Fruit fly (Drosophila melanogaster) whole organism, embryonic: ENCODE data around the gene Nopp140.
A peak's percentile ranks its signal among the peaks of the same experiment; 100 is the strongest.

Source experiments
- CG1024 ChIP-seq: fragments of 200-800 bp; sonication (Bioruptor generic); IDR thresholded peaks from 2 replicates; pipeline ENCODE4 v1.3.6; 2022; ENCODE audit warnings: missing biosample characterization, missing genetic modification characterization
- CG10654 ChIP-seq: fragments of 200-800 bp; sonication (Bioruptor generic); optimal IDR thresholded peaks from 2 replicates; lab custom pipeline; 2016; ENCODE audit warnings: missing biosample characterization, missing genetic modification characterization
- CG11504 ChIP-seq: fragments of 200-800 bp; sonication (Bioruptor generic); optimal IDR thresholded peaks from 3 replicates; lab custom pipeline; 2019; ENCODE audit warnings: missing biosample characterization, mild to moderate bottlenecking, missing genetic modification characterization, moderate library complexity
- CG12104 ChIP-seq: fragments of 200-800 bp; sonication (Bioruptor generic); optimal IDR thresholded peaks from 3 replicates; lab custom pipeline; 2016; ENCODE audit warnings: missing biosample characterization, missing genetic modification characterization
- CG12744 ChIP-seq: fragments of 200-800 bp; sonication (Bioruptor generic); optimal IDR thresholded peaks from 2 replicates; lab custom pipeline; 2016; ENCODE audit warnings: missing biosample characterization, missing genetic modification characterization
- CG12942 ChIP-seq: fragments of 200-800 bp; sonication (Bioruptor generic); optimal IDR thresholded peaks from 3 replicates; lab custom pipeline; 2016; ENCODE audit warnings: missing biosample characterization, missing genetic modification characterization
- CG15601 ChIP-seq: fragments of 200-800 bp; sonication (Bioruptor generic); optimal IDR thresholded peaks from 3 replicates; lab custom pipeline; 2019; ENCODE audit warnings: missing biosample characterization, mild to moderate bottlenecking, missing genetic modification characterization, moderate library complexity
- CG16863 ChIP-seq: fragments of 200-800 bp; sonication (Bioruptor generic); optimal IDR thresholded peaks from 3 replicates; lab custom pipeline; 2016; ENCODE audit warnings: missing biosample characterization, missing genetic modification characterization
- CG17612 ChIP-seq: fragments of 200-800 bp; sonication (Bioruptor generic); IDR thresholded peaks from 2 replicates; pipeline ENCODE4 v1.3.6; 2022; ENCODE audit warnings: missing biosample characterization, missing genetic modification characterization
- CG18599 ChIP-seq: fragments of 200-800 bp; sonication (Bioruptor generic); optimal IDR thresholded peaks from 3 replicates; lab custom pipeline; 2017; ENCODE audit warnings: missing biosample characterization, missing genetic modification characterization, mild to moderate bottlenecking, moderate library complexity, missing genetic modification reagents
- CG31224 ChIP-seq: fragments of 200-800 bp; sonication (Bioruptor generic); IDR thresholded peaks from 2 replicates; pipeline ENCODE4 v1.3.6; 2022; ENCODE audit warnings: missing biosample characterization, missing genetic modification characterization
- CG32772 ChIP-seq: fragments of 200-800 bp; sonication (Bioruptor generic); IDR thresholded peaks from 2 replicates; pipeline ENCODE4 v1.3.6; 2022; ENCODE audit warnings: missing biosample characterization, missing genetic modification characterization
- CG33557 ChIP-seq: fragments of 200-800 bp; sonication (Bioruptor generic); optimal IDR thresholded peaks from 2 replicates; lab custom pipeline; 2019; ENCODE audit warnings: missing biosample characterization, mild to moderate bottlenecking, missing genetic modification characterization, moderate library complexity
- CG43689 ChIP-seq: fragments of 200-800 bp; sonication (Bioruptor generic); IDR thresholded peaks from 2 replicates; pipeline ENCODE4 v1.3.6; 2022; ENCODE audit warnings: missing biosample characterization, missing genetic modification characterization
- CG4707 ChIP-seq: fragments of 200-800 bp; sonication (Bioruptor generic); optimal IDR thresholded peaks from 2 replicates; lab custom pipeline; 2018; ENCODE audit warnings: missing biosample characterization, mild to moderate bottlenecking, missing genetic modification characterization, moderate library complexity
- CG6765 ChIP-seq: fragments of 200-800 bp; sonication (Bioruptor generic); optimal IDR thresholded peaks from 3 replicates; lab custom pipeline; 2017; ENCODE audit warnings: missing biosample characterization, mild to moderate bottlenecking, missing genetic modification characterization
- CG7271 ChIP-seq: fragments of 200-800 bp; sonication (Bioruptor generic); optimal IDR thresholded peaks from 2 replicates; lab custom pipeline; 2018; ENCODE audit warnings: missing biosample characterization, mild to moderate bottlenecking, missing genetic modification characterization, moderate library complexity
- CG7357 ChIP-seq: fragments of 200-800 bp; sonication (Bioruptor generic); IDR thresholded peaks from 3 replicates; pipeline ENCODE4 v1.3.6; 2022; ENCODE audit warnings: missing biosample characterization, missing genetic modification characterization
- CG7556 ChIP-seq: fragments of 200-800 bp; sonication (Bioruptor generic); optimal IDR thresholded peaks from 2 replicates; lab custom pipeline; 2017; ENCODE audit warnings: missing biosample characterization, mild to moderate bottlenecking, missing genetic modification characterization
- CG7987 ChIP-seq: fragments of 200-800 bp; sonication (Bioruptor generic); optimal IDR thresholded peaks from 2 replicates; lab custom pipeline; 2018; ENCODE audit warnings: missing biosample characterization, mild to moderate bottlenecking, missing genetic modification characterization, moderate library complexity
- CoRest ChIP-seq: fragments of 200-800 bp; sonication (Bioruptor generic); optimal IDR thresholded peaks from 3 replicates; lab custom pipeline; 2018; ENCODE audit warnings: missing biosample characterization, mild to moderate bottlenecking, missing genetic modification characterization, moderate library complexity
- Dp ChIP-seq: fragments of 200-800 bp; sonication (Bioruptor generic); optimal IDR thresholded peaks from 2 replicates; lab custom pipeline; 2018; ENCODE audit warnings: missing biosample characterization, mild to moderate bottlenecking, missing genetic modification characterization, moderate library complexity
- ERR ChIP-seq: fragments of 200-800 bp; sonication (Bioruptor generic); optimal IDR thresholded peaks from 2 replicates; lab custom pipeline; 2016; ENCODE audit warnings: missing biosample characterization, missing genetic modification characterization
- Gug ChIP-seq: fragments of 200-800 bp; sonication (Bioruptor generic); IDR thresholded peaks from 4 replicates; pipeline ENCODE4 v1.3.6; 2022; ENCODE audit warnings: missing biosample characterization, missing genetic modification characterization
- HHEX ChIP-seq: fragments of 200-800 bp; sonication (Bioruptor generic); optimal IDR thresholded peaks from 3 replicates; lab custom pipeline; 2017; ENCODE audit warnings: missing biosample characterization, mild to moderate bottlenecking, missing genetic modification characterization, missing genetic modification reagents
- Hr51 ChIP-seq, 2 experiments: fragments of 200-800 bp; sonication (Bioruptor generic); optimal IDR thresholded peaks; 2 replicates in 1 of 2; 3 replicates in 1 of 2; lab custom pipeline; 2016 to 2018; ENCODE audit warnings: missing biosample characterization in 2 of 2, missing genetic modification characterization in 2 of 2, mild to moderate bottlenecking in 1 of 2, moderate library complexity in 1 of 2
- Mes4 ChIP-seq: fragments of 200-800 bp; sonication (Bioruptor generic); optimal IDR thresholded peaks from 2 replicates; lab custom pipeline; 2016; ENCODE audit warnings: missing biosample characterization, missing genetic modification characterization
- Oaz ChIP-seq: fragments of 200-800 bp; sonication (Bioruptor generic); IDR thresholded peaks from 2 replicates; pipeline ENCODE4 v1.3.6; 2022; ENCODE audit warnings: missing biosample characterization, missing genetic modification characterization
- Oli ChIP-seq: fragments of 200-800 bp; sonication (Bioruptor generic); optimal IDR thresholded peaks from 2 replicates; lab custom pipeline; 2018; ENCODE audit warnings: missing biosample characterization, mild to moderate bottlenecking, missing genetic modification characterization, moderate library complexity
- Opbp ChIP-seq: fragments of 200-800 bp; sonication (Bioruptor generic); IDR thresholded peaks from 3 replicates; pipeline ENCODE4 v1.3.6; 2022; ENCODE audit warnings: missing biosample characterization, missing genetic modification characterization; ENCODE audit not compliant: partially characterized antibody
- Spps ChIP-seq: fragments of 200-800 bp; sonication (Bioruptor generic); optimal IDR thresholded peaks from 2 replicates; lab custom pipeline; 2018; ENCODE audit warnings: missing biosample characterization, mild to moderate bottlenecking, missing genetic modification characterization
- Sry-δ ChIP-seq: fragments of 200-800 bp; sonication (Bioruptor generic); optimal IDR thresholded peaks from 2 replicates; lab custom pipeline; 2016; ENCODE audit warnings: missing biosample characterization, missing genetic modification characterization
- Ssrp ChIP-seq: fragments of 200-800 bp; sonication (Bioruptor generic); optimal IDR thresholded peaks from 2 replicates; lab custom pipeline; 2018; ENCODE audit warnings: missing biosample characterization, mild to moderate bottlenecking, missing genetic modification characterization, moderate library complexity
- YL-1 ChIP-seq: fragments of 200-800 bp; sonication (Bioruptor generic); optimal IDR thresholded peaks from 3 replicates; lab custom pipeline; 2017; ENCODE audit warnings: missing biosample characterization, mild to moderate bottlenecking, missing genetic modification characterization
- chm ChIP-seq: fragments of 200-800 bp; sonication (Bioruptor generic); IDR thresholded peaks from 2 replicates; pipeline ENCODE4 v1.3.6; 2022; ENCODE audit warnings: missing biosample characterization, missing genetic modification characterization
- ci ChIP-seq: fragments of 200-800 bp; sonication (Bioruptor generic); IDR thresholded peaks from 3 replicates; pipeline ENCODE4 v1.3.6; 2022; ENCODE audit warnings: missing biosample characterization, missing genetic modification characterization
- croc ChIP-seq: fragments of 200-800 bp; sonication (Bioruptor generic); conservative IDR thresholded peaks from 3 replicates; pipeline ENCODE4 v1.3.6; 2022; ENCODE audit warnings: missing biosample characterization, missing genetic modification characterization
- danr ChIP-seq: fragments of 200-800 bp; sonication (Bioruptor generic); IDR thresholded peaks from 2 replicates; pipeline ENCODE4 v1.3.6; 2022; ENCODE audit warnings: missing biosample characterization, missing genetic modification characterization
- ewg ChIP-seq: fragments of 200-800 bp; sonication (Bioruptor generic); optimal IDR thresholded peaks from 3 replicates; lab custom pipeline; 2017; ENCODE audit warnings: mild to moderate bottlenecking, missing biosample characterization, missing genetic modification reagents, missing genetic modification characterization
- inv ChIP-seq: fragments of 200-800 bp; sonication (Bioruptor generic); IDR thresholded peaks from 2 replicates; pipeline ENCODE4 v1.3.6; 2022; ENCODE audit warnings: missing biosample characterization, missing genetic modification characterization; ENCODE audit not compliant: partially characterized antibody
- kah ChIP-seq: fragments of 200-800 bp; sonication (Bioruptor generic); optimal IDR thresholded peaks from 2 replicates; lab custom pipeline; 2018; ENCODE audit warnings: missing biosample characterization, mild to moderate bottlenecking, missing genetic modification characterization
- lmd ChIP-seq: fragments of 200-800 bp; sonication (Bioruptor generic); IDR thresholded peaks from 2 replicates; pipeline ENCODE4 v1.3.6; 2022; ENCODE audit warnings: missing biosample characterization, missing genetic modification characterization
- otp ChIP-seq: fragments of 200-800 bp; sonication (Bioruptor generic); IDR thresholded peaks from 3 replicates; pipeline ENCODE4, ENCODE4 v1.3.6; 2022; ENCODE audit warnings: missing biosample characterization, missing genetic modification characterization
- p53 ChIP-seq: fragments of 200-800 bp; sonication (Bioruptor generic); optimal IDR thresholded peaks from 2 replicates; lab custom pipeline; 2016; ENCODE audit warnings: missing biosample characterization, missing genetic modification characterization
- sens ChIP-seq: fragments of 200-800 bp; sonication (Bioruptor generic); peaks from one replicate; lab custom pipeline; 2016; ENCODE audit warnings: missing biosample characterization, missing genetic modification characterization
- so ChIP-seq: fragments of 200-800 bp; sonication (Bioruptor generic); IDR thresholded peaks from 3 replicates; pipeline ENCODE4 v1.3.6; 2022; ENCODE audit warnings: missing biosample characterization, missing genetic modification characterization
- stc ChIP-seq: fragments of 200-800 bp; sonication (Bioruptor generic); IDR thresholded peaks from 2 replicates; pipeline ENCODE4 v1.3.6; 2022; ENCODE audit warnings: missing biosample characterization, missing genetic modification characterization
- sug ChIP-seq: fragments of 200-800 bp; optimal IDR thresholded peaks from 2 replicates; lab custom pipeline; 2019; ENCODE audit warnings: missing biosample characterization, mild to moderate bottlenecking, missing genetic modification characterization, moderate library complexity
- twi ChIP-seq: fragments of 200-800 bp; optimal IDR thresholded peaks from 2 replicates; lab custom pipeline; 2019; ENCODE audit warnings: missing biosample characterization, mild to moderate bottlenecking, missing genetic modification characterization, moderate library complexity

The Nopp140 gene

DNA sequence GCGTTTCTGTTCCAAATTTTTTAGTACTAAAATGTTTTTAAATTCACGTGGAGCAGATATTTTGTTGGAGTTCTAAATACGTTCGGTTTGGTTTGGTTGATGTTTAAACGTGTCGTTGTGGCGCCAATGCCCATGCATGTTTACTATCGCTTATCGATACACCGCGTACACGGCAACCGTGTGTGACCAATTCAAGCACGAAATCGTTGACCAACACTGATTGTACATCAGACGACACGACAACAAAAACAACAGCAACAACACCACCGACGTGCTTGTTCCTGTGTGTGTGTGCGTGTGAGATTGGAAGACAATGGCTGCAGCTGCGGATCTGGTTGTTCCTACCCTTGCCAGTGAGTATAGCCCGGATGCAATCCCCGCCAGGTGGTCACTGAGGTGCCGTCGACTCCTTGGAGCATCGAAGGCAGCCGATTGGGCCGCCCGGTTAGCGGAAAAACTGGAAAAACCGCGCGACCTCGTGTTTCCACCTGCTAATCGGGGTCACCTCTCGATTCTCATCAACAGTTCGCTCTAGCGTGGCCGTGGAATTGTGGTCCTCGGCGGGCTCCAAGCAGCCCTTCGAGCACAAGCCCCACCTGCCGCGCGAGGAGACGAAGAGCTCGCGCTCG lies 7.7 kb upstream of the Nopp140 start, which contains the start of gene eIF2A (continued):
- peak; percentile 77 for TF ChIP-seq ERR (GFP tag; lab: Kevin White, UChicago)
- peak; percentile 34 for TF ChIP-seq CG16863 (GFP tag; lab: Kevin White, UChicago)
- TF ChIP-seq CG7987 (GFP tag; lab: Kevin White, UChicago) = peak; percentile 84
- peak; percentile 42 for TF ChIP-seq CG10654 (GFP tag; lab: Kevin White, UChicago)
- TF ChIP-seq Opbp (GFP tag; lab: Robert Waterston, UW) = peak; percentile 88
- TF ChIP-seq CG12942 (GFP tag; lab: Kevin White, UChicago) = peak; percentile 31
- no peak for TF ChIP-seq Oli
- no peak for TF ChIP-seq CG18599
- TF ChIP-seq ci = peak; percentile 84
- no peak for TF ChIP-seq Ssrp (tag; lab: Kevin White, UChicago)
- peak; percentile 56; the same call in 1 of the 2 replicates for TF ChIP-seq inv (GFP tag; lab: Robert Waterston, UW)
- peak; percentile 2 for TF ChIP-seq CG4707
- TF ChIP-seq croc (GFP tag; lab: Robert Waterston, UW) = no peak
- TF ChIP-seq lmd (GFP tag; lab: Robert Waterston, UW) = peak; percentile 15; the same call in 1 of the 2 replicates
- 0 out of 2 replicates have a peak, but pooled peaks have one; percentile 29 for TF ChIP-seq CG1024 (GFP tag; lab: Robert Waterston, UW)
- no peak for TF ChIP-seq CG11504 (tag; lab: Kevin White, UChicago)
- 0 out of 3 replicates have a peak, but pooled peaks have one; percentile 15 for TF ChIP-seq so (GFP tag; lab: Robert Waterston, UW)
- TF ChIP-seq Oaz (GFP tag; lab: Robert Waterston, UW) = no peak
- TF ChIP-seq otp (GFP tag; lab: Robert Waterston, UW) = 0 out of 3 replicates have a peak, but pooled peaks have one; percentile 14
- TF ChIP-seq stc (GFP tag; lab: Robert Waterston, UW) = 0 out of 2 replicates have a peak, but pooled peaks have one; percentile 29
- TF ChIP-seq kah (GFP tag; lab: Kevin White, UChicago) = peak; percentile 53
- no peak for TF ChIP-seq CG12104 (GFP tag; lab: Kevin White, UChicago)
- TF ChIP-seq CG33557 = peak; percentile 9
- peak; percentile 14 for TF ChIP-seq sens (GFP tag; lab: Kevin White, UChicago)
- TF ChIP-seq CG12744 (GFP tag; lab: Kevin White, UChicago) = peak; percentile 37
- peak; percentile 39 for TF ChIP-seq Spps (tag; lab: Kevin White, UChicago)
- peak in 1 of 2 experiments; percentile 54 for TF ChIP-seq Hr51 (GFP tag; optimal IDR thresholded peaks at IDR 0.05; lab: Kevin White, UChicago)
- peak; percentile 34 for TF ChIP-seq HHEX (GFP tag; lab: Kevin White, UChicago)
- TF ChIP-seq ewg (GFP tag; lab: Kevin White, UChicago) = peak; percentile 27
- TF ChIP-seq YL-1 (GFP tag; lab: Kevin White, UChicago) = peak; percentile 97
- TF ChIP-seq CoRest (tag; lab: Kevin White, UChicago) = peak; percentile 38
- no peak for TF ChIP-seq danr (GFP tag; lab: Robert Waterston, UW)
- TF ChIP-seq CG15601 (tag; lab: Kevin White, UChicago) = peak; percentile 55
- peak; percentile 92 for TF ChIP-seq p53
- TF ChIP-seq twi (tag; lab: Kevin White, UChicago) = peak; percentile 55
- TF ChIP-seq CG7271 (tag; lab: Kevin White, UChicago) = no peak
- no peak; the same call in 3 of the 4 replicates for TF ChIP-seq Gug (GFP tag; lab: Robert Waterston, UW)
- TF ChIP-seq CG32772 (GFP tag; lab: Robert Waterston, UW) = 0 out of 2 replicates have a peak, but pooled peaks have one; percentile 22
- TF ChIP-seq CG43689 (GFP tag; lab: Robert Waterston, UW) = no peak
- no peak for TF ChIP-seq CG7357 (GFP tag; lab: Robert Waterston, UW)
- TF ChIP-seq Mes4 (GFP tag; lab: Kevin White, UChicago) = peak; percentile 51
- TF ChIP-seq CG17612 (GFP tag; lab: Robert Waterston, UW) = no peak
- peak; percentile 27 for TF ChIP-seq CG6765 (GFP tag; lab: Kevin White, UChicago)
- TF ChIP-seq Dp = peak; percentile 99
- peak; percentile 78 for TF ChIP-seq Sry-δ (GFP tag; lab: Kevin White, UChicago)
- peak; percentile 80 for TF ChIP-seq sug (tag; lab: Kevin White, UChicago)
- peak; percentile 15 for TF ChIP-seq CG7556 (GFP tag; lab: Kevin White, UChicago)
- TF ChIP-seq chm (GFP tag; lab: Robert Waterston, UW) = peak; percentile 65; the same call in 1 of the 2 replicates
- TF ChIP-seq CG31224 = peak; percentile 49; the same call in 1 of the 2 replicates
